Worm (Caenorhabditis elegans) whole organism, late embryonic: ENCODE results near the gene C31E10.5.

Experiments
- C08G9.2 ChIP-seq: sonication (generic microtip); optimal IDR thresholded peaks from 2 replicates; lab custom pipeline; 2016; ENCODE audit warnings: mild to moderate bottlenecking, missing genetic modification characterization, moderate library complexity, missing compliant biosample characterization
- F13H6.1 ChIP-seq: sonication (generic microtip); optimal IDR thresholded peaks from 2 replicates; lab custom pipeline; 2016; ENCODE audit warnings: missing genetic modification characterization, missing compliant biosample characterization
- T23F11.4 ChIP-seq: fragments of 200-800 bp; sonication (Bioruptor generic); optimal IDR thresholded peaks from 2 replicates; lab custom pipeline; 2018; ENCODE audit warnings: mild to moderate bottlenecking, missing genetic modification characterization, missing compliant biosample characterization
- Y22D7AL.16 ChIP-seq: sonication (generic microtip); optimal IDR thresholded peaks from 2 replicates; lab custom pipeline; 2016; ENCODE audit warnings: missing genetic modification characterization, missing compliant biosample characterization
- ahr-1 ChIP-seq: sonication (generic microtip); optimal IDR thresholded peaks from 2 replicates; lab custom pipeline; 2016; ENCODE audit warnings: missing genetic modification characterization, missing compliant biosample characterization
- ama-1 ChIP-seq: fragments of 150-350 bp; optimal IDR thresholded peaks from 2 replicates; lab custom pipeline; 2014
- ceh-14 ChIP-seq: sonication (generic microtip); optimal IDR thresholded peaks from 2 replicates; lab custom pipeline; 2016; ENCODE audit warnings: missing genotype, missing genetic modification characterization, missing compliant biosample characterization
- ceh-18 ChIP-seq: sonication (generic microtip); optimal IDR thresholded peaks from 2 replicates; lab custom pipeline; 2016; ENCODE audit warnings: missing genetic modification characterization, missing compliant biosample characterization
- ceh-19 ChIP-seq: fragments of 200-800 bp; sonication (Bioruptor generic); optimal IDR thresholded peaks from 2 replicates; lab custom pipeline; 2018; ENCODE audit warnings: mild to moderate bottlenecking, missing genetic modification characterization, missing compliant biosample characterization
- ceh-22 ChIP-seq: sonication (generic microtip); optimal IDR thresholded peaks from 2 replicates; lab custom pipeline; 2017; ENCODE audit warnings: missing biosample characterization, missing genetic modification characterization
- ceh-24 ChIP-seq: sonication (generic microtip); optimal IDR thresholded peaks from 2 replicates; lab custom pipeline; 2016; ENCODE audit warnings: mild to moderate bottlenecking, missing genetic modification characterization, missing compliant biosample characterization
- ceh-30 ChIP-seq: fragments of 150-350 bp; optimal IDR thresholded peaks from 2 replicates; lab custom pipeline; 2014; ENCODE audit warnings: missing biosample characterization, missing genetic modification characterization
- ceh-31 ChIP-seq: sonication (generic microtip); optimal IDR thresholded peaks from 2 replicates; lab custom pipeline; 2016; ENCODE audit warnings: missing genetic modification characterization, missing compliant biosample characterization
- ceh-34 ChIP-seq: sonication (generic microtip); optimal IDR thresholded peaks from 2 replicates; lab custom pipeline; 2016; ENCODE audit warnings: mild to moderate bottlenecking, missing genetic modification characterization, missing compliant biosample characterization
- ceh-48 ChIP-seq: sonication (generic microtip); optimal IDR thresholded peaks from 2 replicates; lab custom pipeline; 2016; ENCODE audit warnings: missing genetic modification characterization, inconsistent platforms, missing compliant biosample characterization
- ceh-6 ChIP-seq: fragments of 200-800 bp; sonication (Bioruptor generic); optimal IDR thresholded peaks from 2 replicates; lab custom pipeline; 2018; ENCODE audit warnings: mild to moderate bottlenecking, missing genetic modification characterization, missing compliant biosample characterization
- ceh-9 ChIP-seq: sonication (generic microtip); optimal IDR thresholded peaks from 2 replicates; lab custom pipeline; 2016; ENCODE audit warnings: mild to moderate bottlenecking, missing genetic modification characterization, inconsistent platforms, missing compliant biosample characterization
- che-1 ChIP-seq: sonication (generic microtip); optimal IDR thresholded peaks from 2 replicates; lab custom pipeline; 2016; ENCODE audit warnings: mild to moderate bottlenecking, missing genetic modification characterization, missing compliant biosample characterization
- elt-4 ChIP-seq: sonication (generic microtip); optimal IDR thresholded peaks from 2 replicates; lab custom pipeline; 2016; ENCODE audit warnings: missing genetic modification characterization, missing compliant biosample characterization
- ets-4 ChIP-seq: sonication (generic microtip); optimal IDR thresholded peaks from 2 replicates; lab custom pipeline; 2016; ENCODE audit warnings: missing genetic modification characterization, missing compliant biosample characterization
- fax-1 ChIP-seq: sonication (generic microtip); optimal IDR thresholded peaks from 2 replicates; lab custom pipeline; 2016; ENCODE audit warnings: missing genotype, missing genetic modification characterization, missing compliant biosample characterization
- fkh-10 ChIP-seq: fragments of 150-350 bp; optimal IDR thresholded peaks from 2 replicates; lab custom pipeline; 2014; ENCODE audit warnings: missing biosample characterization, missing genetic modification reagents, missing genetic modification characterization
- fkh-6 ChIP-seq: sonication (generic microtip); optimal IDR thresholded peaks from 2 replicates; lab custom pipeline; 2016; ENCODE audit warnings: missing genetic modification characterization, missing compliant biosample characterization
- gmeb-2 ChIP-seq: sonication (generic microtip); optimal IDR thresholded peaks from 2 replicates; lab custom pipeline; 2016; ENCODE audit warnings: missing genetic modification characterization, inconsistent platforms, missing compliant biosample characterization
- hlh-13 ChIP-seq: fragments of 200-800 bp; sonication (Bioruptor generic); optimal IDR thresholded peaks from 2 replicates; lab custom pipeline; 2018; ENCODE audit warnings: mild to moderate bottlenecking, missing genetic modification characterization, missing compliant biosample characterization
- hlh-30 ChIP-seq: sonication (generic microtip); optimal IDR thresholded peaks from 2 replicates; lab custom pipeline; 2017; ENCODE audit warnings: antibody characterized with exemption, missing genetic modification characterization, missing compliant biosample characterization; ENCODE audit not compliant: insufficient read depth
- hlh-6 ChIP-seq: sonication (generic microtip); optimal IDR thresholded peaks from 2 replicates; lab custom pipeline; 2016; ENCODE audit warnings: missing genotype, missing genetic modification characterization, missing compliant biosample characterization
- hlh-8 ChIP-seq: sonication (generic microtip); optimal IDR thresholded peaks from 2 replicates; lab custom pipeline; 2016; ENCODE audit warnings: missing genotype, missing genetic modification characterization, missing compliant biosample characterization
- lin-11 ChIP-seq: fragments of 200-800 bp; sonication (Bioruptor generic); optimal IDR thresholded peaks from 2 replicates; lab custom pipeline; 2018; ENCODE audit warnings: mild to moderate bottlenecking, missing genetic modification characterization, missing compliant biosample characterization
- mec-3 ChIP-seq: sonication (generic microtip); optimal IDR thresholded peaks from 2 replicates; lab custom pipeline; 2016; ENCODE audit warnings: borderline replicate concordance, missing genetic modification characterization, missing compliant biosample characterization
- npax-4 ChIP-seq: sonication (generic microtip); optimal IDR thresholded peaks from 2 replicates; lab custom pipeline; 2016; ENCODE audit warnings: missing genetic modification characterization, missing compliant biosample characterization
- odd-2 ChIP-seq: sonication (generic microtip); optimal IDR thresholded peaks from 2 replicates; lab custom pipeline; 2017; ENCODE audit warnings: antibody characterized with exemption, mild to moderate bottlenecking, missing genetic modification characterization, missing compliant biosample characterization
- pag-3 ChIP-seq: sonication (generic microtip); optimal IDR thresholded peaks from 2 replicates; lab custom pipeline; 2016; ENCODE audit warnings: missing compliant biosample characterization, missing genetic modification characterization, borderline replicate concordance
- pqm-1 ChIP-seq: sonication (generic microtip); optimal IDR thresholded peaks from 2 replicates; lab custom pipeline; 2016; ENCODE audit warnings: missing genetic modification characterization, missing compliant biosample characterization
- pros-1 ChIP-seq: fragments of 150-350 bp; optimal IDR thresholded peaks from 2 replicates; lab custom pipeline; 2014; ENCODE audit warnings: missing biosample characterization, missing genetic modification reagents, missing genetic modification characterization
- ref-2 ChIP-seq: sonication (generic microtip); optimal IDR thresholded peaks from 2 replicates; lab custom pipeline; 2016; ENCODE audit warnings: missing genetic modification characterization, missing compliant biosample characterization
- syd-9 ChIP-seq: sonication (generic microtip); optimal IDR thresholded peaks from 2 replicates; lab custom pipeline; 2016; ENCODE audit warnings: mild to moderate bottlenecking, missing genetic modification characterization, moderate library complexity, missing compliant biosample characterization
- tbx-2 ChIP-seq: sonication (generic microtip); optimal IDR thresholded peaks from 2 replicates; lab custom pipeline; 2016; ENCODE audit warnings: missing genetic modification characterization, missing compliant biosample characterization
- tbx-7 ChIP-seq: sonication (generic microtip); optimal IDR thresholded peaks from 2 replicates; lab custom pipeline; 2016; ENCODE audit warnings: missing genotype, missing genetic modification characterization, missing compliant biosample characterization
- ttx-3 ChIP-seq: sonication (generic microtip); optimal IDR thresholded peaks from 2 replicates; lab custom pipeline; 2016; ENCODE audit warnings: missing genetic modification reagents, missing genetic modification characterization, missing compliant biosample characterization
- unc-3 ChIP-seq, 2 experiments: fragments of 200-800 bp in 1 of 2; sonication (Bioruptor generic) in 1 of 2; sonication (generic microtip) in 1 of 2; conservative IDR thresholded peaks in 1 of 2; optimal IDR thresholded peaks in 1 of 2; 2 replicates each; pipeline versions ENCODE4 v1.3.6 to Lab custom; 2016 to 2022; ENCODE audit warnings: missing compliant biosample characterization in 2 of 2, missing genetic modification characterization in 2 of 2, missing genetic modification reagents in 1 of 2
- unc-42 ChIP-seq: sonication (generic microtip); optimal IDR thresholded peaks from 2 replicates; lab custom pipeline; 2016; ENCODE audit warnings: missing genotype, missing genetic modification characterization, missing compliant biosample characterization
- unc-55 ChIP-seq: sonication (generic microtip); optimal IDR thresholded peaks from 2 replicates; lab custom pipeline; 2017; ENCODE audit warnings: missing biosample characterization, missing genetic modification reagents, missing genetic modification characterization
- unc-86 ChIP-seq: sonication (generic microtip); optimal IDR thresholded peaks from 2 replicates; lab custom pipeline; 2016; ENCODE audit warnings: missing genetic modification characterization, missing compliant biosample characterization
- zip-5 ChIP-seq: sonication (generic microtip); optimal IDR thresholded peaks from 2 replicates; lab custom pipeline; 2016; ENCODE audit warnings: missing genetic modification characterization, missing compliant biosample characterization
- ztf-16 ChIP-seq: sonication (generic microtip); optimal IDR thresholded peaks from 2 replicates; lab custom pipeline; 2017; ENCODE audit warnings: missing genetic modification characterization, missing compliant biosample characterization

C31E10.5 gene

DNA sequence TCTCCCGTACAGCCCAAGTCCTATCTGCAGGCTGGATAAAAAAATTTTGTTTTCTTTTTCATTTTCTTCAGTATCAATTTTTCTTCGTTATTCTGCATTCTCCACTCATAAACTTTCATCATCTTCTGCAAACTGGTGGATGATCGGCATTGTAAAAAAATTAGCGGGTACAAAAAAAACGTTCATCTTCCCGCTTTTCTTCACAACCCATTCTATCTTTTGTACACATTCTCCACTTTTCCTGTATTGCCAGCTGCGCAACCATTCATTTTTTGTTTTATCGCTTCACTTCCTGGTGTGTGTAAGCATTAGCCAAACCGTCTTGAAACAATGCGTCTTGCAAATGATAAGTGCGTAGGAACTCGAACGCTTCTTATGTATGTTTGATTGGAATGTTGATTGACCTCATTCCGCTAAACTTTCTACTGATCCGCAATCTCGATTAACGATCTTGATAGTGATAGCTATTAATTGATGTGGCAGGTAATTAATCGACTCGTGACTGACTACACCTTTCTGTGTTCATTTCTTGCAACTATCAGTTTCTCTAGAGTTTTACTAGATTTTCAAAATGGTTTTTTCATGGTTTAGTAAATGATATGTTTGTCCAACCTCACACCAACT, 21.1 kb downstream of the C31E10.5 start:
- TF ChIP-seq ceh-18 (tag; lab: Kevin White, UChicago) (no peak), ceh-9 (no peak), ets-4 (no peak), unc-86 (tag; lab: Kevin White, UChicago) (no peak), hlh-6 (tag; lab: Kevin White, UChicago) (no peak), hlh-30 (tag; lab: Kevin White, UChicago) (no peak), unc-55 (peak; percentile 66), hlh-8 (no peak)
- TF ChIP-seq, all 69 proteins: peak for 1

DNA sequence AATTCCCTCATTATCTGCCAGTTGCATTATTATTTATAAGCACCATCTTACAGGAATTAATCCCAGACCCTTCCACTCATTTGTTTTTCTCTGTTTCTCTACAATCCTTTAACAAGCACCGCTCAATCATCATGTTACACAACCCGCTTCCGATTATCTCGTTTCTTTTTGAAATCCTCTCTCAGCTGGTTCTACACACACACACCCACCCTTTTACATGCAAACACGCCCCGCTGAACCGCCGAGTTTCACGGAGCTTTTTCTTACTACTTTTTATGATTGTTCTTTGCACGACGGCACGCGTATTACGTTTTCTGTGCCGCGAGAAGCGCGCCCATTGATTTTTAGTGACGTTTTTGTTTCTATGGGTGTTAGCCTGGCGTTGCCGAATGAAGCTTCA, 21.9 kb downstream of the C31E10.5 start:
- peak; percentile 57 for TF ChIP-seq unc-42 (tag; lab: Kevin White, UChicago)
- no peak for TF ChIP-seq hlh-13 (GFP tag; lab: Kevin White, UChicago)
- peak; percentile 13 for TF ChIP-seq ceh-31 (tag; lab: Kevin White, UChicago)
- TF ChIP-seq tbx-7, result no peak
- TF ChIP-seq odd-2 (tag; lab: Kevin White, UChicago), result no peak
- TF ChIP-seq pros-1 (tag; lab: Kevin White, UChicago), result no peak
- TF ChIP-seq C08G9.2 (tag; lab: Kevin White, UChicago), result no peak
- TF ChIP-seq ets-4, result no peak
- peak; percentile 7 for TF ChIP-seq tbx-2 (tag; lab: Kevin White, UChicago)
- TF ChIP-seq ceh-30 (tag; lab: Kevin White, UChicago), result no peak
- no peak for TF ChIP-seq zip-5
- no peak for TF ChIP-seq pag-3
- no peak for TF ChIP-seq unc-3 (GFP tag; conservative IDR thresholded peaks at IDR 0.05; lab: Robert Waterston, UW)
- TF ChIP-seq unc-3 (tag; optimal IDR thresholded peaks at IDR 0.05; lab: Kevin White, UChicago), result no peak
- TF ChIP-seq ceh-19 (GFP tag; lab: Kevin White, UChicago), result no peak
- no peak for TF ChIP-seq ceh-24 (tag; lab: Kevin White, UChicago)
- peak; percentile 76 for TF ChIP-seq ceh-18 (tag; lab: Kevin White, UChicago)
- TF ChIP-seq ceh-34, result peak; percentile 28
- TF ChIP-seq npax-4 (tag; lab: Kevin White, UChicago), result no peak
- no peak for TF ChIP-seq ceh-9
- TF ChIP-seq ttx-3 (tag; lab: Kevin White, UChicago), result no peak
- TF ChIP-seq unc-86 (tag; lab: Kevin White, UChicago), result no peak
- TF ChIP-seq T23F11.4, result no peak
- no peak for TF ChIP-seq elt-4 (tag; lab: Kevin White, UChicago)
- TF ChIP-seq ahr-1 (tag; lab: Kevin White, UChicago), result no peak
- no peak for TF ChIP-seq gmeb-2 (tag; lab: Kevin White, UChicago)
- no peak for TF ChIP-seq pqm-1 (tag; lab: Kevin White, UChicago)
- TF ChIP-seq lin-11 (tag; lab: Kevin White, UChicago), result no peak
- TF ChIP-seq che-1 (tag; lab: Kevin White, UChicago), result no peak
- no peak for TF ChIP-seq fax-1 (tag; lab: Kevin White, UChicago)
- TF ChIP-seq ref-2 (tag; lab: Kevin White, UChicago), result no peak
- no peak for TF ChIP-seq fkh-6 (tag; lab: Kevin White, UChicago)
- no peak for TF ChIP-seq ceh-6 (GFP tag; lab: Kevin White, UChicago)
- peak; percentile 27 for TF ChIP-seq unc-55
- no peak for TF ChIP-seq ceh-48 (tag; lab: Kevin White, UChicago)
- TF ChIP-seq hlh-8, result no peak
- no peak for TF ChIP-seq mec-3 (tag; lab: Kevin White, UChicago)
- no peak for TF ChIP-seq fkh-10 (GFP tag; lab: Kevin White, UChicago)
- no peak for TF ChIP-seq Y22D7AL.16 (tag; lab: Kevin White, UChicago)
- TF ChIP-seq ztf-16 (tag; lab: Kevin White, UChicago), result no peak
- TF ChIP-seq F13H6.1 (tag; lab: Kevin White, UChicago), result no peak
- no peak for TF ChIP-seq syd-9 (tag; lab: Kevin White, UChicago)
- TF ChIP-seq ceh-14 (tag; lab: Kevin White, UChicago), result no peak
- TF ChIP-seq ceh-22 (tag; lab: Kevin White, UChicago), result no peak
- no peak for TF ChIP-seq ama-1
